Worm (Caenorhabditis elegans): ENCODE results near the gene srt-54.

ce11 chrII:67663-68062 is 49.4 kb upstream of the srt-54 start:
- TF ChIP-seq elt-1 (tag; optimal IDR thresholded peaks at IDR 0.05) (no peak), jun-1 (tag; optimal IDR thresholded peaks at IDR 0.05) (no peak), unc-39 (tag; optimal IDR thresholded peaks at IDR 0.05) (no peak), mml-1 (tag; optimal IDR thresholded peaks at IDR 0.05) (no peak), nhr-25 (tag; optimal IDR thresholded peaks at IDR 0.05) (no peak), nhr-237 (tag; optimal IDR thresholded peaks at IDR 0.05) (no peak), tbx-2 (tag; optimal IDR thresholded peaks at IDR 0.05) (no peak)
